Worm (Caenorhabditis elegans) whole organism, mixed stage, embryonic: ENCODE data around the gene Y75B8A.37.

Source experiments
- M03D4.4 ChIP-seq: sonication (generic microtip); optimal IDR thresholded peaks from 2 replicates; lab custom pipeline; 2017; ENCODE audit warnings: mild to moderate bottlenecking, missing genetic modification characterization, missing compliant biosample characterization
- bed-3 ChIP-seq: fragments of 200-800 bp; sonication (Bioruptor generic); optimal IDR thresholded peaks from 3 replicates; lab custom pipeline; 2018; ENCODE audit warnings: mild to moderate bottlenecking, missing genetic modification characterization, moderate library complexity, missing compliant biosample characterization
- blmp-1 ChIP-seq: fragments of 150-350 bp; optimal IDR thresholded peaks from 2 replicates; lab custom pipeline; 2014; ENCODE audit warnings: missing biosample characterization, missing genetic modification characterization
- ceh-39 ChIP-seq: fragments of 150-350 bp; optimal IDR thresholded peaks from 2 replicates; lab custom pipeline; 2014; ENCODE audit warnings: missing biosample characterization, missing genetic modification characterization
- ceh-83 ChIP-seq: fragments of 200-800 bp; sonication (Bioruptor generic); optimal IDR thresholded peaks from 2 replicates; lab custom pipeline; 2018; ENCODE audit warnings: mild to moderate bottlenecking, missing genetic modification characterization, missing compliant biosample characterization
- ces-1 ChIP-seq: fragments of 150-350 bp; optimal IDR thresholded peaks from 2 replicates; lab custom pipeline; 2014; ENCODE audit warnings: missing biosample characterization, missing genetic modification reagents, missing genetic modification characterization
- cnd-1 ChIP-seq: fragments of 200-800 bp; sonication (Bioruptor generic); optimal IDR thresholded peaks from 2 replicates; lab custom pipeline; 2018; ENCODE audit warnings: mild to moderate bottlenecking, missing genetic modification characterization, missing compliant biosample characterization
- elt-1 ChIP-seq: sonication (generic microtip); optimal IDR thresholded peaks from 2 replicates; lab custom pipeline; 2017; ENCODE audit warnings: missing genetic modification characterization, mild to moderate bottlenecking, missing compliant biosample characterization, antibody characterized with exemption, moderate library complexity, borderline replicate concordance; ENCODE audit not compliant: insufficient read depth
- elt-3 ChIP-seq: fragments of 150-350 bp; optimal IDR thresholded peaks from 2 replicates; lab custom pipeline; 2014; ENCODE audit warnings: missing biosample characterization, missing genetic modification characterization
- flh-1 ChIP-seq: fragments of 200-800 bp; sonication (Bioruptor generic); optimal IDR thresholded peaks from 2 replicates; lab custom pipeline; 2018; ENCODE audit warnings: mild to moderate bottlenecking, missing genetic modification characterization, moderate library complexity, missing compliant biosample characterization
- ham-2 ChIP-seq: fragments of 200-800 bp; sonication (Bioruptor generic); optimal IDR thresholded peaks from 2 replicates; lab custom pipeline; 2018; ENCODE audit warnings: mild to moderate bottlenecking, missing genetic modification characterization, missing compliant biosample characterization
- hlh-1 ChIP-seq: fragments of 150-350 bp; optimal IDR thresholded peaks from 2 replicates; lab custom pipeline; 2014; ENCODE audit warnings: missing biosample characterization, missing genetic modification reagents, missing genetic modification characterization
- lin-13 ChIP-seq: fragments of 150-350 bp; optimal IDR thresholded peaks from 2 replicates; lab custom pipeline; 2014; ENCODE audit warnings: missing biosample characterization, missing genetic modification characterization
- lin-32 ChIP-seq: fragments of 200-800 bp; sonication (Bioruptor generic); optimal IDR thresholded peaks from 2 replicates; lab custom pipeline; 2018; ENCODE audit warnings: mild to moderate bottlenecking, missing genetic modification characterization, missing compliant biosample characterization
- lsy-2 ChIP-seq: fragments of 150-350 bp; optimal IDR thresholded peaks from 2 replicates; lab custom pipeline; 2014; ENCODE audit warnings: missing biosample characterization, missing genetic modification characterization
- mab-5 ChIP-seq: fragments of 150-350 bp; optimal IDR thresholded peaks from 2 replicates; lab custom pipeline; 2014; ENCODE audit warnings: missing biosample characterization, missing genetic modification characterization
- mep-1 ChIP-seq: fragments of 150-350 bp; optimal IDR thresholded peaks from 2 replicates; lab custom pipeline; 2017; ENCODE audit warnings: missing biosample characterization, missing genetic modification reagents, missing genetic modification characterization, inconsistent platforms
- mls-2 ChIP-seq: sonication (generic microtip); optimal IDR thresholded peaks from 2 replicates; lab custom pipeline; 2016; ENCODE audit warnings: mild to moderate bottlenecking, missing genetic modification characterization, moderate library complexity, missing compliant biosample characterization
- nhr-12 ChIP-seq: fragments of 150-350 bp; optimal IDR thresholded peaks from 2 replicates; lab custom pipeline; 2014; ENCODE audit warnings: missing biosample characterization, missing genetic modification characterization
- nhr-2 ChIP-seq: fragments of 150-350 bp; optimal IDR thresholded peaks from 2 replicates; lab custom pipeline; 2014; ENCODE audit warnings: missing biosample characterization, missing genetic modification characterization
- nhr-28 ChIP-seq: fragments of 150-350 bp; optimal IDR thresholded peaks from 2 replicates; lab custom pipeline; 2014; ENCODE audit warnings: missing biosample characterization, missing genetic modification characterization
- nhr-76 ChIP-seq: sonication (generic microtip); optimal IDR thresholded peaks from 2 replicates; lab custom pipeline; 2017; ENCODE audit warnings: missing biosample characterization, missing genetic modification characterization
- pha-4 ChIP-seq: fragments of 150-350 bp; optimal IDR thresholded peaks from 2 replicates; lab custom pipeline; 2018; ENCODE audit warnings: missing biosample characterization, missing genetic modification reagents, missing genetic modification characterization
- sem-2 ChIP-seq: fragments of 200-800 bp; sonication (Bioruptor generic); optimal IDR thresholded peaks from 2 replicates; lab custom pipeline; 2018; ENCODE audit warnings: mild to moderate bottlenecking, missing genetic modification characterization, missing compliant biosample characterization
- snpc-4 ChIP-seq: fragments of 150-350 bp; optimal IDR thresholded peaks from 2 replicates; lab custom pipeline; 2014; ENCODE audit warnings: missing biosample characterization, missing genetic modification characterization
- sptf-1 ChIP-seq: sonication (generic microtip); optimal IDR thresholded peaks from 2 replicates; lab custom pipeline; 2017; ENCODE audit warnings: mild to moderate bottlenecking, missing genetic modification characterization, moderate library complexity, missing compliant biosample characterization
- tbx-8 ChIP-seq: fragments of 200-800 bp; sonication (Bioruptor generic); optimal IDR thresholded peaks from 2 replicates; lab custom pipeline; 2018; ENCODE audit warnings: mild to moderate bottlenecking, missing genetic modification characterization, moderate library complexity, missing compliant biosample characterization
- unc-120 ChIP-seq: sonication (generic microtip); optimal IDR thresholded peaks from 2 replicates; lab custom pipeline; 2017; ENCODE audit warnings: missing genetic modification characterization, missing compliant biosample characterization; ENCODE audit not compliant: poor library complexity, severe bottlenecking
- unc-39 ChIP-seq: fragments of 150-350 bp; optimal IDR thresholded peaks from 2 replicates; lab custom pipeline; 2014; ENCODE audit warnings: missing biosample characterization, missing genetic modification characterization
- zip-8 ChIP-seq: fragments of 150-350 bp; optimal IDR thresholded peaks from 2 replicates; lab custom pipeline; 2014; ENCODE audit warnings: missing biosample characterization, missing genetic modification characterization
- ztf-11 ChIP-seq: fragments of 150-350 bp; optimal IDR thresholded peaks from 2 replicates; lab custom pipeline; 2014; ENCODE audit warnings: missing biosample characterization, missing genetic modification characterization

The Y75B8A.37 gene

ce11 chrIII:12292465-12292864 is 22.8 kb upstream of the Y75B8A.37 start:
- TF ChIP-seq lin-32 (no peak), mep-1 (tag; lab: Kevin White, UChicago) (no peak), hlh-1 (no peak), ceh-39 (tag; lab: Kevin White, UChicago) (no peak), bed-3 (GFP tag; lab: Kevin White, UChicago) (no peak), nhr-2 (tag; lab: Kevin White, UChicago) (no peak), nhr-12 (no peak), lin-13 (no peak), mls-2 (tag; lab: Kevin White, UChicago) (no peak), snpc-4 (tag; lab: Kevin White, UChicago) (no peak), flh-1 (GFP tag; lab: Kevin White, UChicago) (no peak), pha-4 (tag; lab: Kevin White, UChicago) (no peak), nhr-28 (tag; lab: Kevin White, UChicago) (no peak), nhr-76 (tag; lab: Kevin White, UChicago) (no peak), elt-1 (tag; lab: Kevin White, UChicago) (no peak), M03D4.4 (no peak), ham-2 (GFP tag; lab: Kevin White, UChicago) (no peak), elt-3 (tag; lab: Kevin White, UChicago) (no peak), blmp-1 (tag; lab: Kevin White, UChicago) (no peak)

ce11 chrIII:12297303-12297702 is 18.0 kb upstream of the Y75B8A.37 start:
- TF ChIP-seq sem-2 (GFP tag; lab: Kevin White, UChicago) (no peak), unc-39 (tag; lab: Kevin White, UChicago) (no peak), mep-1 (tag; lab: Kevin White, UChicago) (no peak), unc-120 (no peak), mab-5 (no peak), ceh-83 (GFP tag; lab: Kevin White, UChicago) (no peak), elt-1 (tag; lab: Kevin White, UChicago) (no peak), cnd-1 (no peak), tbx-8 (GFP tag; lab: Kevin White, UChicago) (no peak)

ce11 chrIII:12299259-12299658 is 16.0 kb upstream of the Y75B8A.37 start:
- TF ChIP-seq nhr-76 (tag; lab: Kevin White, UChicago): no peak
- TF ChIP-seq nhr-2 (tag; lab: Kevin White, UChicago): no peak
- TF ChIP-seq snpc-4 (tag; lab: Kevin White, UChicago): no peak
- no peak for TF ChIP-seq sptf-1 (tag; lab: Kevin White, UChicago)
- TF ChIP-seq, all 35 proteins: peak for 0

ce11 chrIII:12303084-12303483 is 12.2 kb upstream of the Y75B8A.37 start, which contains the start of gene mrp-8:
Gene mrp-8, minus strand, starts transcription at chrIII:12303184.
- TF ChIP-seq bed-3 (GFP tag; lab: Kevin White, UChicago) (no peak), zip-8 (peak; percentile 12)

- no peak for TF ChIP-seq mls-2 (tag; lab: Kevin White, UChicago)
- no peak for TF ChIP-seq lsy-2 (tag; lab: Kevin White, UChicago)
- TF ChIP-seq hlh-1: no peak
- TF ChIP-seq flh-1 (GFP tag; lab: Kevin White, UChicago): no peak
- no peak for TF ChIP-seq ztf-11 (tag; lab: Kevin White, UChicago)
- no peak for TF ChIP-seq ceh-39 (tag; lab: Kevin White, UChicago)
- TF ChIP-seq nhr-76 (tag; lab: Kevin White, UChicago): no peak
- no peak for TF ChIP-seq blmp-1 (tag; lab: Kevin White, UChicago)
- TF ChIP-seq snpc-4 (tag; lab: Kevin White, UChicago): no peak
- TF ChIP-seq unc-39 (tag; lab: Kevin White, UChicago): no peak
- TF ChIP-seq ces-1 (GFP tag; lab: Kevin White, UChicago): no peak
- no peak for TF ChIP-seq sptf-1 (tag; lab: Kevin White, UChicago)
- no peak for TF ChIP-seq M03D4.4
- TF ChIP-seq tbx-8 (GFP tag; lab: Kevin White, UChicago): no peak
- no peak for TF ChIP-seq cnd-1
These were observed 10.4 kb upstream of the Y75B8A.37 start for ce11 chrIII:12304805-12305377.
